4 worm cellular contexts compared by ENCODE assay signal in genomic region chrV:11574563-11574962, ce11.
TF ChIP-seq lines count a peak whose summit lies in the region.

No protein-coding gene starts in this region.

TF ChIP-seq in whole organism, L2 larva, 48 proteins besides CTCF, POLR2A, EP300 and RAD21:
- TF ChIP-seq ztf-11 (tag; optimal IDR thresholded peaks at IDR 0.05; lab: Kevin White, UChicago) (no peak), nhr-11 (tag; optimal IDR thresholded peaks at IDR 0.05; lab: Kevin White, UChicago) (no peak), ceh-16 (tag; optimal IDR thresholded peaks at IDR 0.05; lab: Kevin White, UChicago) (no peak), dmd-4 (tag; optimal IDR thresholded peaks at IDR 0.05; lab: Kevin White, UChicago) (no peak), F13H6.1 (tag; optimal IDR thresholded peaks at IDR 0.05; lab: Kevin White, UChicago) (no peak), elt-1 (tag; optimal IDR thresholded peaks at IDR 0.05; lab: Kevin White, UChicago) (no peak), fos-1 (tag; optimal IDR thresholded peaks at IDR 0.05; lab: Kevin White, UChicago) (peak; percentile 7), lsy-2 (tag; optimal IDR thresholded peaks at IDR 0.05; lab: Kevin White, UChicago) (peak in 1 of 2 experiments; percentile 37)

TF ChIP-seq in whole organism, L3 larva, 47 proteins besides CTCF, POLR2A, EP300 and RAD21:
- TF ChIP-seq mdl-1 (tag; optimal IDR thresholded peaks at IDR 0.05; lab: Kevin White, UChicago): no peak
- peak; percentile 39 for TF ChIP-seq pha-4 (tag; optimal IDR thresholded peaks at IDR 0.05; lab: Kevin White, UChicago)
- peak; percentile 11 for TF ChIP-seq pqm-1 (tag; optimal IDR thresholded peaks at IDR 0.05; lab: Kevin White, UChicago)
- TF ChIP-seq fkh-10 (GFP tag; optimal IDR thresholded peaks at IDR 0.05; lab: Kevin White, UChicago): no peak
- TF ChIP-seq nfya-1 (tag; optimal IDR thresholded peaks at IDR 0.05; lab: Kevin White, UChicago; ENCODE audit: insufficient read depth): peak; percentile 27
- peak; percentile 39 for TF ChIP-seq nhr-43 (tag; optimal IDR thresholded peaks at IDR 0.05; lab: Kevin White, UChicago; ENCODE audit: poor library complexity, severe bottlenecking)

TF ChIP-seq in whole organism, L4 larva, 104 proteins besides CTCF, POLR2A, EP300 and RAD21:
- TF ChIP-seq daf-16 (GFP tag; optimal IDR thresholded peaks at IDR 0.05; lab: Kevin White, UChicago) (no peak), daf-16 (tag; optimal IDR thresholded peaks at IDR 0.05; lab: Kevin White, UChicago) (peak; percentile 52), nhr-28 (tag; optimal IDR thresholded peaks at IDR 0.05; lab: Kevin White, UChicago) (peak; percentile 39), dmd-6 (GFP tag; IDR thresholded peaks at IDR 0.05; lab: Robert Waterston, UW) (peak; percentile 57), duxl-1 (tag; optimal IDR thresholded peaks at IDR 0.05; lab: Kevin White, UChicago; ENCODE audit: poor library complexity) (no peak), lsy-2 (tag; optimal IDR thresholded peaks at IDR 0.05; lab: Kevin White, UChicago) (peak in 1 of 2 experiments; percentile 72)
TF ChIP-seq in whole organism, L4 larva: peak in this region for 4.

TF ChIP-seq in whole organism, young adult, 124 proteins besides CTCF, POLR2A, EP300 and RAD21:
- TF ChIP-seq ceh-27 (GFP tag; optimal IDR thresholded peaks at IDR 0.05; lab: Kevin White, UChicago): no peak
- no peak for TF ChIP-seq lin-54 (GFP tag; optimal IDR thresholded peaks at IDR 0.05; lab: Kevin White, UChicago)
- TF ChIP-seq lag-1 (GFP tag; IDR thresholded peaks at IDR 0.05; lab: Robert Waterston, UW): no peak
- peak; percentile 19 for TF ChIP-seq nhr-80 (tag; optimal IDR thresholded peaks at IDR 0.05; lab: Kevin White, UChicago)
- TF ChIP-seq cebp-1 (GFP tag; IDR thresholded peaks at IDR 0.05; lab: Robert Waterston, UW): no peak
- TF ChIP-seq cebp-1 (tag; optimal IDR thresholded peaks at IDR 0.05; lab: Kevin White, UChicago): no peak
